Fruit fly (Drosophila melanogaster): ENCODE results near the gene dati.

dati gene

dm6 chr4:404325-404724 lies 8.9 kb upstream of the dati start:
- TF ChIP-seq CTCF (optimal IDR thresholded peaks at IDR 0.05) (peak; percentile 62 to 86), CG8478 (optimal IDR thresholded peaks at IDR 0.05) (no peak)

dm6 chr4:402928-403575 lies 7.6 kb upstream of the dati start:
- TF ChIP-seq CTCF (optimal IDR thresholded peaks at IDR 0.05) (no peak), CG8478 (optimal IDR thresholded peaks at IDR 0.05) (no peak)

dm6 chr4:398555-398954 lies 3.1 kb upstream of the dati start:
- no peak for TF ChIP-seq CG8478 (optimal IDR thresholded peaks at IDR 0.05)

dm6 chr4:395869-396568 lies 614 bp upstream of the dati start:
- TF ChIP-seq CTCF (optimal IDR thresholded peaks at IDR 0.05) (no peak), CG8478 (optimal IDR thresholded peaks at IDR 0.05) (no peak)

dm6 chr4:394455-394854 lies 950 bp downstream of the dati start:
- TF ChIP-seq CTCF (optimal IDR thresholded peaks at IDR 0.05) (no peak), CG8478 (optimal IDR thresholded peaks at IDR 0.05) (no peak)

- no peak for TF ChIP-seq CTCF (optimal IDR thresholded peaks at IDR 0.05)
- TF ChIP-seq CG8478 (optimal IDR thresholded peaks at IDR 0.05) = no peak
Observed at dm6 chr4:393190-393799, 2.1 kb downstream of the dati start.

dm6 chr4:388784-389313 lies 6.6 kb downstream of the dati start:
- TF ChIP-seq CTCF (optimal IDR thresholded peaks at IDR 0.05) (no peak), CG8478 (optimal IDR thresholded peaks at IDR 0.05) (no peak)

dm6 chr4:386752-387151 lies 8.7 kb downstream of the dati start:
- no peak for TF ChIP-seq CG8478 (optimal IDR thresholded peaks at IDR 0.05)
- TF ChIP-seq CTCF (optimal IDR thresholded peaks at IDR 0.05) = no peak

dm6 chr4:385227-385795 lies 10.1 kb downstream of the dati start:
- no peak for TF ChIP-seq CTCF (optimal IDR thresholded peaks at IDR 0.05)
- no peak for TF ChIP-seq CG8478 (optimal IDR thresholded peaks at IDR 0.05)

- no peak for TF ChIP-seq CTCF (optimal IDR thresholded peaks at IDR 0.05)
- TF ChIP-seq CG8478 (optimal IDR thresholded peaks at IDR 0.05) = no peak
Observed at dm6 chr4:384546-384945, 10.9 kb downstream of the dati start.

- TF ChIP-seq CG8478 (optimal IDR thresholded peaks at IDR 0.05) = no peak
- no peak for TF ChIP-seq CTCF (optimal IDR thresholded peaks at IDR 0.05)
Observed at dm6 chr4:380462-380861, 14.9 kb downstream of the dati start.

- TF ChIP-seq CG8478 (optimal IDR thresholded peaks at IDR 0.05) = no peak
- no peak for TF ChIP-seq CTCF (optimal IDR thresholded peaks at IDR 0.05)
Observed at dm6 chr4:379142-379541, 16.3 kb downstream of the dati start.

dm6 chr4:359759-360290 lies 35.6 kb downstream of the dati start, which contains the start of gene Hcf:
Hcf (plus strand) TSS chr4:359938.
- TF ChIP-seq CTCF (optimal IDR thresholded peaks at IDR 0.05) = no peak
- TF ChIP-seq CG8478 (optimal IDR thresholded peaks at IDR 0.05) = no peak

- no peak for TF ChIP-seq CTCF (optimal IDR thresholded peaks at IDR 0.05)
Observed at dm6 chr4:358930-359268, 36.5 kb downstream of the dati start.

- TF ChIP-seq CTCF (optimal IDR thresholded peaks at IDR 0.05) = no peak
- TF ChIP-seq CG8478 (optimal IDR thresholded peaks at IDR 0.05) = no peak
Observed at dm6 chr4:358093-358929, 37.1 kb downstream of the dati start, which contains the start of gene PMCA. PMCA (minus strand) TSS chr4:358917.
